Fruit fly (Drosophila melanogaster): ENCODE data around the gene pbl.

Gene pbl

dm6 chr3L:7881127-7881526, 30.6 kb downstream of the pbl start:
- TF ChIP-seq lola (GFP tag; optimal IDR thresholded peaks at IDR 0.05) (no peak), Dfd (GFP tag; optimal IDR thresholded peaks at IDR 0.05) (peak; percentile 18)

- no peak for TF ChIP-seq lola (GFP tag; optimal IDR thresholded peaks at IDR 0.05)
- no peak for TF ChIP-seq CG9705 (GFP tag; optimal IDR thresholded peaks at IDR 0.05)
- no peak for TF ChIP-seq dsf (GFP tag; optimal IDR thresholded peaks at IDR 0.05; ENCODE audit: borderline replicate concordance)
- TF ChIP-seq Hnf4 (GFP tag; optimal IDR thresholded peaks at IDR 0.05), result no peak
- TF ChIP-seq foxo (GFP tag; optimal IDR thresholded peaks at IDR 0.05), result no peak
- TF ChIP-seq Dfd (GFP tag; optimal IDR thresholded peaks at IDR 0.05), result no peak
- TF ChIP-seq GATAd (GFP tag; optimal IDR thresholded peaks at IDR 0.05), result no peak
- TF ChIP-seq CrebA (GFP tag; optimal IDR thresholded peaks at IDR 0.05; ENCODE audit: borderline replicate concordance), result no peak
- no peak for TF ChIP-seq Rel (GFP tag; optimal IDR thresholded peaks at IDR 0.05)
- no peak for TF ChIP-seq Rel (tag; optimal IDR thresholded peaks at IDR 0.05)
- TF ChIP-seq sv (GFP tag; optimal IDR thresholded peaks at IDR 0.05), result no peak
- no peak for TF ChIP-seq Hr83 (GFP tag; optimal IDR thresholded peaks at IDR 0.05; ENCODE audit: poor library complexity, severe bottlenecking)
- TF ChIP-seq tai (GFP tag; optimal IDR thresholded peaks at IDR 0.05), result no peak
- TF ChIP-seq Jra (GFP tag; optimal IDR thresholded peaks at IDR 0.05), result no peak
- no peak for TF ChIP-seq HLH106 (tag; optimal IDR thresholded peaks at IDR 0.05)
- TF ChIP-seq br (GFP tag; optimal IDR thresholded peaks at IDR 0.05), result no peak
- no peak for TF ChIP-seq sage (GFP tag; optimal IDR thresholded peaks at IDR 0.05)
- no peak for TF ChIP-seq Dif (GFP tag; optimal IDR thresholded peaks at IDR 0.05; ENCODE audit: partially characterized antibody)
- TF ChIP-seq dmrt93B (GFP tag; optimal IDR thresholded peaks at IDR 0.05), result no peak
- no peak for TF ChIP-seq psq (GFP tag; optimal IDR thresholded peaks at IDR 0.05)
These were observed 32.1 kb downstream of the pbl start for dm6 chr3L:7879616-7880015.

- TF ChIP-seq lola (GFP tag; optimal IDR thresholded peaks at IDR 0.05) (no peak), foxo (GFP tag; optimal IDR thresholded peaks at IDR 0.05) (no peak), psq (GFP tag; optimal IDR thresholded peaks at IDR 0.05) (no peak), Jra (GFP tag; optimal IDR thresholded peaks at IDR 0.05) (no peak), rgr (GFP tag; optimal IDR thresholded peaks at IDR 0.05) (no peak), CrebA (GFP tag; optimal IDR thresholded peaks at IDR 0.05; ENCODE audit: borderline replicate concordance) (no peak), GATAd (GFP tag; optimal IDR thresholded peaks at IDR 0.05) (no peak), pan (optimal IDR thresholded peaks at IDR 0.05) (no peak), Abd-B (GFP tag; optimal IDR thresholded peaks at IDR 0.05) (no peak), Hnf4 (GFP tag; optimal IDR thresholded peaks at IDR 0.05) (no peak), Dif (GFP tag; optimal IDR thresholded peaks at IDR 0.05; ENCODE audit: partially characterized antibody) (no peak), Sp1 (GFP tag; optimal IDR thresholded peaks at IDR 0.05) (no peak), dsf (GFP tag; optimal IDR thresholded peaks at IDR 0.05; ENCODE audit: borderline replicate concordance) (no peak), CG9705 (GFP tag; optimal IDR thresholded peaks at IDR 0.05) (no peak), Dfd (GFP tag; optimal IDR thresholded peaks at IDR 0.05) (no peak)
These were observed 34.3 kb downstream of the pbl start for dm6 chr3L:7877466-7877865.

dm6 chr3L:7876367-7876703, 35.4 kb downstream of the pbl start:
- no peak for TF ChIP-seq CrebA (GFP tag; optimal IDR thresholded peaks at IDR 0.05; ENCODE audit: borderline replicate concordance)

- TF ChIP-seq dmrt93B (GFP tag; optimal IDR thresholded peaks at IDR 0.05) (peak; percentile 65), Jra (GFP tag; optimal IDR thresholded peaks at IDR 0.05) (peak; percentile 63), tai (GFP tag; optimal IDR thresholded peaks at IDR 0.05) (peak; percentile 48), sv (GFP tag; optimal IDR thresholded peaks at IDR 0.05) (peak; percentile 58), fru (GFP tag; optimal IDR thresholded peaks at IDR 0.05) (peak; percentile 79), psq (GFP tag; optimal IDR thresholded peaks at IDR 0.05) (peak; percentile 78), woc (GFP tag; optimal IDR thresholded peaks at IDR 0.05) (peak; percentile 69), Dfd (GFP tag; optimal IDR thresholded peaks at IDR 0.05) (no peak), Hnf4 (GFP tag; optimal IDR thresholded peaks at IDR 0.05) (peak; percentile 45), lola (GFP tag; optimal IDR thresholded peaks at IDR 0.05) (no peak), h (GFP tag; optimal IDR thresholded peaks at IDR 0.05) (peak; percentile 70), HLH106 (tag; optimal IDR thresholded peaks at IDR 0.05) (peak; percentile 73), N (GFP tag; optimal IDR thresholded peaks at IDR 0.05) (no peak), Mio (GFP tag; optimal IDR thresholded peaks at IDR 0.05) (no peak), br (GFP tag; optimal IDR thresholded peaks at IDR 0.05) (peak; percentile 49), Sp1 (GFP tag; optimal IDR thresholded peaks at IDR 0.05) (peak; percentile 82), Rel (GFP tag; optimal IDR thresholded peaks at IDR 0.05) (no peak), Rel (tag; optimal IDR thresholded peaks at IDR 0.05) (peak; percentile 20), CG9705 (GFP tag; optimal IDR thresholded peaks at IDR 0.05) (peak; percentile 56), sage (GFP tag; optimal IDR thresholded peaks at IDR 0.05) (no peak), dl (GFP tag; optimal IDR thresholded peaks at IDR 0.05; ENCODE audit: insufficient read depth in 1 of 2, partially characterized antibody in 2 of 2) (no peak), Hr78 (GFP tag; optimal IDR thresholded peaks at IDR 0.05) (no peak), OdsH (GFP tag; optimal IDR thresholded peaks at IDR 0.05) (peak; percentile 77), usp (GFP tag; optimal IDR thresholded peaks at IDR 0.05) (no peak), ey (GFP tag; optimal IDR thresholded peaks at IDR 0.05) (peak; percentile 78), Abd-B (GFP tag; optimal IDR thresholded peaks at IDR 0.05) (no peak), jim (GFP tag; optimal IDR thresholded peaks at IDR 0.05) (no peak), CrebA (GFP tag; optimal IDR thresholded peaks at IDR 0.05; ENCODE audit: borderline replicate concordance) (no peak), rgr (GFP tag; optimal IDR thresholded peaks at IDR 0.05) (peak; percentile 61), foxo (GFP tag; optimal IDR thresholded peaks at IDR 0.05) (peak in 1 of 2 experiments; percentile 77), Hr83 (GFP tag; optimal IDR thresholded peaks at IDR 0.05; ENCODE audit: poor library complexity, severe bottlenecking) (no peak)
These were observed 36.0 kb downstream of the pbl start for dm6 chr3L:7875606-7876366.

Measured in whole organism, wandering third instar larva.